Fruit fly (Drosophila melanogaster): ENCODE results near the gene CG9123.

Gene CG9123

dm6 chrX:15323302-15323880 lies 18.5 kb downstream of the CG9123 start (continued):
- TF ChIP-seq grn (GFP tag; optimal IDR thresholded peaks at IDR 0.05) (peak; percentile 64), D19A (tag; optimal IDR thresholded peaks at IDR 0.05) (peak; percentile 32), CG15073 (GFP tag; optimal IDR thresholded peaks at IDR 0.05) (peak; percentile 95), CG17328 (GFP tag; IDR thresholded peaks at IDR 0.05) (peak; percentile 90), row (GFP tag; IDR thresholded peaks at IDR 0.05) (peak; percentile 99), CG6683 (GFP tag; optimal IDR thresholded peaks at IDR 0.05) (peak; percentile 70), jigr1 (GFP tag; IDR thresholded peaks at IDR 0.05) (0 out of 3 replicates have a peak, but pooled peaks have one; percentile 42), CG31441 (GFP tag; IDR thresholded peaks at IDR 0.05) (peak; percentile 57; the same call in 1 of the 2 replicates), CG13424 (tag; optimal IDR thresholded peaks at IDR 0.05) (peak; percentile 65), CG17186 (GFP tag; optimal IDR thresholded peaks at IDR 0.05) (peak; percentile 94), CG3847 (GFP tag; IDR thresholded peaks at IDR 0.05) (peak; percentile 79), Aef1 (GFP tag; IDR thresholded peaks at IDR 0.05) (peak; percentile 90), CG18011 (GFP tag; optimal IDR thresholded peaks at IDR 0.05) (peak; percentile 70), CG11560 (tag; IDR thresholded peaks at IDR 0.05) (peak; percentile 76; the same call in 2 of the 3 replicates), CG12659 (GFP tag; optimal IDR thresholded peaks at IDR 0.05) (peak; percentile 88), odd (GFP tag; optimal IDR thresholded peaks at IDR 0.05) (peak; percentile 47), Hmx (GFP tag; optimal IDR thresholded peaks at IDR 0.05) (no peak), CG9437 (GFP tag; optimal IDR thresholded peaks at IDR 0.05) (peak; percentile 23), CG18262 (tag; optimal IDR thresholded peaks at IDR 0.05) (peak; percentile 47), seq (GFP tag; IDR thresholded peaks at IDR 0.05) (peak; percentile 74), stwl (tag; optimal IDR thresholded peaks at IDR 0.05) (peak; percentile 34), CG13775 (GFP tag; optimal IDR thresholded peaks at IDR 0.05) (peak; percentile 64), disco-r (GFP tag; optimal IDR thresholded peaks at IDR 0.05) (peak; percentile 49), mam (GFP tag; optimal IDR thresholded peaks at IDR 0.05) (peak; percentile 92), Atf-2 (GFP tag; optimal IDR thresholded peaks at IDR 0.05) (peak; percentile 80), E2f1 (GFP tag; IDR thresholded peaks at IDR 0.05) (peak; percentile 85), CG17829 (tag; optimal IDR thresholded peaks at IDR 0.05) (peak; percentile 67), CG30403 (GFP tag; optimal IDR thresholded peaks at IDR 0.05) (peak; percentile 84), CG4404 (GFP tag; IDR thresholded peaks at IDR 0.05) (peak; percentile 64), croc (GFP tag; conservative IDR thresholded peaks at IDR 0.05) (peak; percentile 36; the same call in 1 of the 3 replicates), CG7839 (tag; optimal IDR thresholded peaks at IDR 0.05) (peak; percentile 77), CG3995 (GFP tag; optimal IDR thresholded peaks at IDR 0.05) (peak; percentile 55), CG12236 (GFP tag; optimal IDR thresholded peaks at IDR 0.05) (peak; percentile 36), CG12219 (GFP tag; optimal IDR thresholded peaks at IDR 0.05) (peak; percentile 76), hbn (GFP tag; IDR thresholded peaks at IDR 0.05; ENCODE audit: partially characterized antibody) (no peak), scrt (GFP tag; optimal IDR thresholded peaks at IDR 0.05) (peak; percentile 64), Xrp1 (GFP tag; IDR thresholded peaks at IDR 0.05) (peak; percentile 83), tin (GFP tag; optimal IDR thresholded peaks at IDR 0.05) (peak; percentile 89), mld (GFP tag; IDR thresholded peaks at IDR 0.05; ENCODE audit: partially characterized antibody) (0 out of 3 replicates have a peak, but pooled peaks have one; percentile 21), tio (GFP tag; optimal IDR thresholded peaks at IDR 0.05) (no peak), CG9932 (GFP tag; IDR thresholded peaks at IDR 0.05) (peak; percentile 96), CG4617 (GFP tag; optimal IDR thresholded peaks at IDR 0.05; ENCODE audit: borderline replicate concordance) (peak; percentile 57), chif (GFP tag; optimal IDR thresholded peaks at IDR 0.05) (peak; percentile 78 to 83), CG11085 (GFP tag; IDR thresholded peaks at IDR 0.05) (peak; percentile 87), chinmo (GFP tag; IDR thresholded peaks at IDR 0.05; ENCODE audit: partially characterized antibody) (peak; percentile 99), ac (GFP tag; optimal IDR thresholded peaks at IDR 0.05) (no peak), Eip74EF (GFP tag; optimal IDR thresholded peaks at IDR 0.05) (peak in 1 of 2 experiments; percentile 59), CG15479 (GFP tag; optimal IDR thresholded peaks at IDR 0.05) (no peak), CG1233 (GFP tag; optimal IDR thresholded peaks at IDR 0.05) (peak; percentile 72)

Data from whole organism, embryonic.